Worm (Caenorhabditis elegans): ENCODE results near the gene nhr-71.
A peak's percentile ranks its signal among the peaks of the same experiment; 100 is the strongest.

The nhr-71 gene

ce11 chrX:13714710-13715109 lies 32.4 kb upstream of the nhr-71 start (continued):
- TF ChIP-seq dpff-1 (tag; optimal IDR thresholded peaks at IDR 0.05) (no peak), rcor-1 (GFP tag; IDR thresholded peaks at IDR 0.05) (peak; percentile 29; the same call in 1 of the 2 replicates), atf-7 (tag; optimal IDR thresholded peaks at IDR 0.05) (no peak), tlf-1 (GFP tag; optimal IDR thresholded peaks at IDR 0.05) (no peak), F49E8.2 (tag; optimal IDR thresholded peaks at IDR 0.05; ENCODE audit: insufficient read depth) (no peak), mxl-1 (tag; optimal IDR thresholded peaks at IDR 0.05) (peak; percentile 12), snpc-3.4 (tag; optimal IDR thresholded peaks at IDR 0.05) (peak; percentile 71), nhr-179 (tag; optimal IDR thresholded peaks at IDR 0.05) (peak; percentile 25), ceh-58 (GFP tag; IDR thresholded peaks at IDR 0.05) (no peak), dpl-1 (GFP tag; optimal IDR thresholded peaks at IDR 0.05) (no peak), K11D2.4 (GFP tag; IDR thresholded peaks at IDR 0.05) (no peak), ceh-27 (GFP tag; optimal IDR thresholded peaks at IDR 0.05) (no peak), nfya-2 (GFP tag; IDR thresholded peaks at IDR 0.05) (no peak), madf-3 (GFP tag; IDR thresholded peaks at IDR 0.05) (no peak), unc-130 (GFP tag; optimal IDR thresholded peaks at IDR 0.05) (no peak), madf-10 (tag; optimal IDR thresholded peaks at IDR 0.05) (peak; percentile 48), F39B2.1 (GFP tag; IDR thresholded peaks at IDR 0.05) (no peak), hlh-26 (GFP tag; conservative IDR thresholded peaks at IDR 0.05) (no peak), ztf-18 (tag; optimal IDR thresholded peaks at IDR 0.05) (peak; percentile 61), C06A6.2 (GFP tag; conservative IDR thresholded peaks at IDR 0.05) (no peak), ztf-3 (GFP tag; optimal IDR thresholded peaks at IDR 0.05) (no peak), cebp-2 (GFP tag; IDR thresholded peaks at IDR 0.05) (peak; percentile 87), Y56A3A.18 (GFP tag; IDR thresholded peaks at IDR 0.05) (peak; percentile 65; the same call in 1 of the 2 replicates), hlh-12 (tag; optimal IDR thresholded peaks at IDR 0.05) (no peak), gei-17 (GFP tag; optimal IDR thresholded peaks at IDR 0.05) (no peak), nfya-1 (tag; optimal IDR thresholded peaks at IDR 0.05; ENCODE audit: borderline replicate concordance, insufficient read depth) (no peak), F37B4.10 (GFP tag; IDR thresholded peaks at IDR 0.05) (no peak), ccch-3 (GFP tag; optimal IDR thresholded peaks at IDR 0.05) (no peak), Y95B8A.8 (GFP tag; IDR thresholded peaks at IDR 0.05) (no peak), ceh-79 (tag; optimal IDR thresholded peaks at IDR 0.05) (peak; percentile 7), lsl-1 (GFP tag; optimal IDR thresholded peaks at IDR 0.05) (no peak), attf-3 (GFP tag; conservative IDR thresholded peaks at IDR 0.05) (no peak), mel-28 (tag; optimal IDR thresholded peaks at IDR 0.05; ENCODE audit: borderline replicate concordance) (no peak), athp-1 (tag; optimal IDR thresholded peaks at IDR 0.05) (peak; percentile 8), F33H1.4 (GFP tag; IDR thresholded peaks at IDR 0.05) (no peak), F57A8.1 (GFP tag; optimal IDR thresholded peaks at IDR 0.05) (no peak), hmg-20 (GFP tag; IDR thresholded peaks at IDR 0.05) (no peak), nhr-90 (tag; optimal IDR thresholded peaks at IDR 0.05) (peak; percentile 71), hmg-1.2 (GFP tag; IDR thresholded peaks at IDR 0.05) (peak; percentile 56), repo-1 (tag; optimal IDR thresholded peaks at IDR 0.05) (no peak), sea-2 (GFP tag; IDR thresholded peaks at IDR 0.05) (no peak), ztf-28 (GFP tag; IDR thresholded peaks at IDR 0.05) (no peak), ztf-25 (GFP tag; IDR thresholded peaks at IDR 0.05) (peak; percentile 57; the same call in 1 of the 2 replicates), ztf-6 (GFP tag; IDR thresholded peaks at IDR 0.05) (no peak), lin-40 (tag; optimal IDR thresholded peaks at IDR 0.05) (no peak), lin-35 (GFP tag; optimal IDR thresholded peaks at IDR 0.05) (no peak), egrh-3 (GFP tag; IDR thresholded peaks at IDR 0.05) (no peak), ZK185.1 (tag; optimal IDR thresholded peaks at IDR 0.05; ENCODE audit: poor library complexity, severe bottlenecking) (peak; percentile 43), ama-1 (optimal IDR thresholded peaks at IDR 0.05) (no peak), ama-1 (GFP tag; optimal IDR thresholded peaks at IDR 0.05) (peak in 1 of 2 experiments; percentile 59)

Measured in whole organism, young adult.